Fruit fly (Drosophila melanogaster): ENCODE results near the gene CG42331.

The CG42331 gene

DNA sequence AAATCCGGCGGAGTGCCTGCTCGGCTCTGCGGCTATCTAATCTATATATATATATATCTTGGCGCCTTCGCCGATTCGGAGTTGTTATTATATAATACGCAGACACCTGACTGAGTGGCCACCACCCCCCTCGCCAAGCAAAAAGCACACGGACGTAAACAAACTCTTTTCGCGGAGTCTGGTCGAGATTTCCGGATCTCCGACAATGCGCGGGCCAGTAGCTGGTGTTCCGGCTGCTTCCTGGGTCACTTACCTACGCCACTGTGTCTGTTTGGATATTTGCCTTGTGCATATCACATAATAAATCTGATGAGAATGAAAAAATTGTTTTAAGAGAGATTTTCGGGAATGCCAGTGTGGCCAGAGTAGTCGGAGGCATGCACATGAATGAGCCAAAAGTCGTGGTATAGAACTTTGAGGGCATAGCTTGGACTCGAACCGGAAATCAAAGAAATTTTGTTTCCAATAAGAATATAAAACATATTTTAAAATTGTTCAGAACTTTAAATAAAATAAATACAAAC lies 15.1 kb downstream of the CG42331 start, which contains the start of gene CG5805 (continued):
- TF ChIP-seq CG8478 (optimal IDR thresholded peaks at IDR 0.05) (no peak), caup (GFP tag; optimal IDR thresholded peaks at IDR 0.05; ENCODE audit: severe bottlenecking) (peak; percentile 95), cato (GFP tag; optimal IDR thresholded peaks at IDR 0.05; ENCODE audit: borderline replicate concordance) (peak; percentile 68), CG13287 (GFP tag; IDR thresholded peaks at IDR 0.05; ENCODE audit: partially characterized antibody) (peak; percentile 38; the same call in 1 of the 2 replicates), Chrac-16 (GFP tag; optimal IDR thresholded peaks at IDR 0.05) (peak; percentile 40), zfh1 (GFP tag; IDR thresholded peaks at IDR 0.05) (peak; percentile 85), CG17359 (tag; optimal IDR thresholded peaks at IDR 0.05) (peak; percentile 82), mam (GFP tag; optimal IDR thresholded peaks at IDR 0.05) (peak; percentile 61), Sox102F (GFP tag; optimal IDR thresholded peaks at IDR 0.05) (peak; percentile 61), unpg (GFP tag; optimal IDR thresholded peaks at IDR 0.05) (peak; percentile 75), CG8281 (tag; optimal IDR thresholded peaks at IDR 0.05) (peak; percentile 68), CG8944 (GFP tag; optimal IDR thresholded peaks at IDR 0.05) (peak; percentile 43), pros (GFP tag; optimal IDR thresholded peaks at IDR 0.05) (no peak), ftz-f1 (GFP tag; optimal IDR thresholded peaks at IDR 0.05) (peak; percentile 90), dmrt99B (tag; optimal IDR thresholded peaks at IDR 0.05) (peak; percentile 72), ro (GFP tag; IDR thresholded peaks at IDR 0.05) (peak; percentile 18; the same call in 1 of the 2 replicates), CG11085 (GFP tag; IDR thresholded peaks at IDR 0.05) (peak; percentile 83), tup (GFP tag; optimal IDR thresholded peaks at IDR 0.05) (no peak), CG18619 (GFP tag; optimal IDR thresholded peaks at IDR 0.05) (peak; percentile 91), CG12155 (GFP tag; optimal IDR thresholded peaks at IDR 0.05) (peak; percentile 63), lov (optimal IDR thresholded peaks at IDR 0.05) (no peak), lov (GFP tag; IDR thresholded peaks at IDR 0.05) (peak; percentile 92), CG7786 (GFP tag; optimal IDR thresholded peaks at IDR 0.05) (peak; percentile 16), tna (GFP tag; IDR thresholded peaks at IDR 0.05; ENCODE audit: partially characterized antibody) (peak; percentile 9; the same call in 1 of the 2 replicates), ATbp (GFP tag; optimal IDR thresholded peaks at IDR 0.05) (peak; percentile 70), CG33557 (GFP tag; optimal IDR thresholded peaks at IDR 0.05) (peak; percentile 78), jumu (GFP tag; optimal IDR thresholded peaks at IDR 0.05) (peak; percentile 17), nom (GFP tag; optimal IDR thresholded peaks at IDR 0.05) (no peak), zen2 (GFP tag; IDR thresholded peaks at IDR 0.05; ENCODE audit: partially characterized antibody) (no peak), dmrt11E (tag; optimal IDR thresholded peaks at IDR 0.05) (peak; percentile 72), CG11723 (GFP tag; optimal IDR thresholded peaks at IDR 0.05) (peak; percentile 75), ara (GFP tag; IDR thresholded peaks at IDR 0.05) (peak; percentile 73), klu (GFP tag; IDR thresholded peaks at IDR 0.05) (peak; percentile 54; the same call in 1 of the 2 replicates), CTCF (GFP tag; optimal IDR thresholded peaks at IDR 0.05) (peak; percentile 71), CG14050 (GFP tag; IDR thresholded peaks at IDR 0.05) (peak; percentile 80), mld (GFP tag; IDR thresholded peaks at IDR 0.05; ENCODE audit: partially characterized antibody) (no peak), Sin3A (optimal IDR thresholded peaks at IDR 0.05) (no peak), Doc3 (GFP tag; IDR thresholded peaks at IDR 0.05; ENCODE audit: partially characterized antibody) (no peak), CG30403 (GFP tag; optimal IDR thresholded peaks at IDR 0.05) (peak; percentile 67), scrt (GFP tag; optimal IDR thresholded peaks at IDR 0.05) (peak; percentile 81), az2 (GFP tag; optimal IDR thresholded peaks at IDR 0.05) (peak; percentile 69), CG3995 (GFP tag; optimal IDR thresholded peaks at IDR 0.05) (peak; percentile 63), Oaz (GFP tag; IDR thresholded peaks at IDR 0.05) (peak; percentile 55), CG7839 (tag; optimal IDR thresholded peaks at IDR 0.05) (peak; percentile 81), CG13123 (GFP tag; optimal IDR thresholded peaks at IDR 0.05) (no peak), prd (optimal IDR thresholded peaks at IDR 0.05) (no peak), prd (GFP tag; IDR thresholded peaks at IDR 0.05) (peak; percentile 65; the same call in 2 of the 3 replicates), CG2116 (GFP tag; optimal IDR thresholded peaks at IDR 0.05) (peak; percentile 90), D19B (GFP tag; optimal IDR thresholded peaks at IDR 0.05) (peak; percentile 74), pan (optimal IDR thresholded peaks at IDR 0.05) (no peak), pan (GFP tag; optimal IDR thresholded peaks at IDR 0.05 in 1 of 2, IDR thresholded peaks at IDR 0.05 in 1 of 2) (peak in 1 of 2 experiments; percentile 86)
